Fruit fly (Drosophila melanogaster): ENCODE measurements around the gene Aldh7A1.

DNA sequence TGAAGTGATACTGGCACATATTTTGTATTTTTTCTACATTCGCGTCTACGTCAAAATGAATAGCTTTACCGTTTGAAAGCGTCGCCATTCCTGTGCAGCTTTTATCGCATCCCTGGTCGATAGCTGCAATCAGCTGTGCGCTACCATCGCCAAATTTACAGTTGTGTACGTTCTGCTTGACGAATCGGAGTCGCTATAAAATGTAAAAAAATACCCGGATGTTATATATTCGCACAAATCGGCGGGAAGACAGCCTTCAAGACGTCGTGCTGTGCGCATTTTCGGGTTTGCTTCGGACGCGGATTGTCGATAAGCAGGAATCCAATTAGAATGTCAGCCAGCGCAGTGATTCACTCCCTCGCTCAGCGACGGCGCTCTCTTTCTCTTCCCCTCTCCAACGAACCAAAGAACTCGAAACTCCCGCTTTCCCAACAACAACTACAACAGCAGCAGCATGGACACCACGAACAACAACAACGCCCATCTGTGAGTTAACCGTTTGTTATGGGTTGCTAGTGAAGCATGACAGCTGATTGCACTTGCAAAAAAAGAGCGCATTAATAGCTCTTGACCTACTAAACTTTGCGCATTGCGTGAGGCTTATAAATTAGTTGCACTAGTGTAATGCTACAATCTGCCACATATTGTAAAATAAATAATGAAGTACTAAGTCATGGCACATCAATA is 26.0 kb upstream of the Aldh7A1 start:
- TF ChIP-seq CG10462 (GFP tag; optimal IDR thresholded peaks at IDR 0.05) (no peak), CG30020 (tag; optimal IDR thresholded peaks at IDR 0.05) (no peak), CG42726 (GFP tag; IDR thresholded peaks at IDR 0.05; ENCODE audit: partially characterized antibody) (no peak), Hr39 (optimal IDR thresholded peaks at IDR 0.05) (no peak)

Data from whole organism, embryonic.